Fruit fly (Drosophila melanogaster) whole organism, embryonic: ENCODE measurements around the gene CG43078.

ENCODE experiments used
- Adf1 ChIP-seq: fragments of 200-800 bp; sonication (Bioruptor generic); IDR thresholded peaks from 2 replicates; pipeline ENCODE4 v1.3.6; 2022; ENCODE audit warnings: missing biosample characterization, missing genetic modification characterization
- Bteb2 ChIP-seq: fragments of 200-800 bp; sonication (Bioruptor generic); optimal IDR thresholded peaks from 2 replicates; lab custom pipeline; 2016; ENCODE audit warnings: missing biosample characterization, missing genetic modification characterization
- CG10543 ChIP-seq: fragments of 200-800 bp; sonication (Bioruptor generic); optimal IDR thresholded peaks from 3 replicates; lab custom pipeline; 2017; ENCODE audit warnings: missing biosample characterization, mild to moderate bottlenecking, missing genetic modification characterization, moderate library complexity
- CG11504 ChIP-seq: fragments of 200-800 bp; sonication (Bioruptor generic); optimal IDR thresholded peaks from 3 replicates; lab custom pipeline; 2019; ENCODE audit warnings: missing biosample characterization, mild to moderate bottlenecking, missing genetic modification characterization, moderate library complexity
- CG12219 ChIP-seq: fragments of 200-800 bp; sonication (Bioruptor generic); optimal IDR thresholded peaks from 3 replicates; lab custom pipeline; 2018; ENCODE audit warnings: missing biosample characterization, mild to moderate bottlenecking, missing genetic modification characterization
- CG14965 ChIP-seq: fragments of 200-800 bp; sonication (Bioruptor generic); optimal IDR thresholded peaks from 2 replicates; lab custom pipeline; 2016; ENCODE audit warnings: missing biosample characterization, missing genetic modification characterization, borderline replicate concordance
- CG1647 ChIP-seq: fragments of 200-800 bp; sonication (Bioruptor generic); optimal IDR thresholded peaks from 3 replicates; lab custom pipeline; 2016; ENCODE audit warnings: missing biosample characterization, missing genetic modification characterization
- CG17186 ChIP-seq: fragments of 200-800 bp; sonication (Bioruptor generic); optimal IDR thresholded peaks from 3 replicates; lab custom pipeline; 2017; ENCODE audit warnings: missing biosample characterization, missing genetic modification reagents, missing genetic modification characterization
- CG17612 ChIP-seq: fragments of 200-800 bp; sonication (Bioruptor generic); IDR thresholded peaks from 2 replicates; pipeline ENCODE4 v1.3.6; 2022; ENCODE audit warnings: missing biosample characterization, missing genetic modification characterization
- CG18764 ChIP-seq: fragments of 200-800 bp; sonication (Bioruptor generic); optimal IDR thresholded peaks from 3 replicates; lab custom pipeline; 2016; ENCODE audit warnings: missing biosample characterization, missing genetic modification characterization
- CG3065 ChIP-seq: fragments of 200-800 bp; sonication (Bioruptor generic); optimal IDR thresholded peaks from 2 replicates; lab custom pipeline; 2016; ENCODE audit warnings: missing biosample characterization, missing genetic modification characterization
- CG31365 ChIP-seq: fragments of 200-800 bp; sonication (Bioruptor generic); optimal IDR thresholded peaks from 2 replicates; lab custom pipeline; 2018; ENCODE audit warnings: missing biosample characterization, mild to moderate bottlenecking, missing genetic modification characterization
- CG3163 ChIP-seq: fragments of 200-800 bp; sonication (Bioruptor generic); optimal IDR thresholded peaks from 3 replicates; lab custom pipeline; 2016; ENCODE audit warnings: missing biosample characterization, missing genetic modification characterization
- CG34376 ChIP-seq: fragments of 200-800 bp; sonication (Bioruptor generic); optimal IDR thresholded peaks from 2 replicates; lab custom pipeline; 2018; ENCODE audit warnings: missing biosample characterization, mild to moderate bottlenecking, missing genetic modification characterization
- CG3847 ChIP-seq: fragments of 200-800 bp; sonication (Bioruptor generic); IDR thresholded peaks from 2 replicates; pipeline ENCODE4 v1.3.6; 2022; ENCODE audit warnings: missing biosample characterization, missing genetic modification characterization
- CG4820 ChIP-seq: fragments of 200-800 bp; sonication (Bioruptor generic); optimal IDR thresholded peaks from 3 replicates; lab custom pipeline; 2016; ENCODE audit warnings: missing biosample characterization, missing genetic modification characterization
- CG6272 ChIP-seq: fragments of 200-800 bp; sonication (Bioruptor generic); IDR thresholded peaks from 2 replicates; pipeline ENCODE4 v1.3.6; 2022; ENCODE audit warnings: missing biosample characterization, missing genetic modification characterization
- CG7372 ChIP-seq: fragments of 200-800 bp; sonication (Bioruptor generic); IDR thresholded peaks from 2 replicates; pipeline ENCODE4 v1.3.6; 2022; ENCODE audit warnings: missing biosample characterization, missing genetic modification characterization
- CG9609 ChIP-seq: fragments of 200-800 bp; sonication (Bioruptor generic); optimal IDR thresholded peaks from 3 replicates; lab custom pipeline; 2016; ENCODE audit warnings: missing biosample characterization, missing genetic modification characterization
- Deaf1 ChIP-seq: fragments of 200-800 bp; optimal IDR thresholded peaks from 3 replicates; lab custom pipeline; 2019; ENCODE audit warnings: missing biosample characterization, mild to moderate bottlenecking, missing genetic modification characterization, moderate library complexity
- Dek ChIP-seq: fragments of 200-800 bp; sonication (Bioruptor generic); optimal IDR thresholded peaks from 3 replicates; lab custom pipeline; 2019; ENCODE audit warnings: missing biosample characterization, mild to moderate bottlenecking, missing genetic modification characterization, moderate library complexity
- Ets65A ChIP-seq: fragments of 200-800 bp; sonication (Bioruptor generic); peaks from one replicate; lab custom pipeline; 2016; ENCODE audit warnings: missing biosample characterization, missing genetic modification characterization
- HmgD ChIP-seq: fragments of 200-800 bp; sonication (Bioruptor generic); optimal IDR thresholded peaks from 3 replicates; lab custom pipeline; 2016; ENCODE audit warnings: missing biosample characterization, missing genetic modification characterization
- Hmx ChIP-seq: fragments of 200-800 bp; sonication (Bioruptor generic); optimal IDR thresholded peaks from 2 replicates; lab custom pipeline; 2016; ENCODE audit warnings: missing biosample characterization, missing genetic modification characterization
- Med ChIP-seq: fragments of 200-800 bp; sonication (Bioruptor generic); peaks from one replicate; lab custom pipeline; 2016; ENCODE audit warnings: missing biosample characterization, missing genetic modification characterization, mild to moderate bottlenecking, inconsistent platforms, moderate library complexity
- Nf-YA ChIP-seq: fragments of 200-800 bp; sonication (Bioruptor generic); IDR thresholded peaks from 2 replicates; pipeline ENCODE4 v1.3.6; 2022; ENCODE audit warnings: missing biosample characterization, missing genetic modification characterization
- NfI ChIP-seq: fragments of 200-800 bp; sonication (Bioruptor generic); optimal IDR thresholded peaks from 3 replicates; lab custom pipeline; 2018; ENCODE audit warnings: missing biosample characterization, mild to moderate bottlenecking, missing genetic modification characterization, moderate library complexity
- Ptx1 ChIP-seq: fragments of 200-800 bp; sonication (Bioruptor generic); IDR thresholded peaks from 2 replicates; pipeline ENCODE4 v1.3.6; 2022; ENCODE audit warnings: missing biosample characterization, missing genetic modification characterization
- ab ChIP-seq: fragments of 200-800 bp; sonication (Bioruptor generic); optimal IDR thresholded peaks from 2 replicates; lab custom pipeline; 2016; ENCODE audit warnings: missing biosample characterization, missing genetic modification characterization
- bcd ChIP-seq: fragments of 200-800 bp; sonication (Bioruptor generic); optimal IDR thresholded peaks from 2 replicates; lab custom pipeline; 2017; ENCODE audit warnings: missing biosample characterization, mild to moderate bottlenecking, missing genetic modification characterization
- cas ChIP-seq: fragments of 200-800 bp; sonication (Bioruptor generic); IDR thresholded peaks from 2 replicates; pipeline ENCODE4 v1.3.6; 2022; ENCODE audit warnings: missing biosample characterization, missing genetic modification characterization
- chinmo ChIP-seq: fragments of 200-800 bp; sonication (Bioruptor generic); IDR thresholded peaks from 4 replicates; pipeline ENCODE4 v1.3.6; 2022; ENCODE audit warnings: missing biosample characterization, missing genetic modification characterization; ENCODE audit not compliant: partially characterized antibody
- dm ChIP-seq: fragments of 200-800 bp; sonication (Bioruptor generic); optimal IDR thresholded peaks from 3 replicates; lab custom pipeline; 2016; ENCODE audit warnings: missing biosample characterization, missing genetic modification characterization
- exex ChIP-seq: fragments of 200-800 bp; sonication (Bioruptor generic); optimal IDR thresholded peaks from 4 replicates; lab custom pipeline; 2018; ENCODE audit warnings: missing biosample characterization, mild to moderate bottlenecking, missing genetic modification characterization, moderate library complexity
- fru ChIP-seq: fragments of >200 bp; optimal IDR thresholded peaks from 2 replicates; lab custom pipeline; 2017
- ftz-f1 ChIP-seq: fragments of 200-800 bp; sonication (Bioruptor generic); optimal IDR thresholded peaks from 2 replicates; lab custom pipeline; 2016; ENCODE audit warnings: missing biosample characterization, missing genetic modification characterization
- her ChIP-seq: fragments of 200-800 bp; sonication (Bioruptor generic); optimal IDR thresholded peaks from 2 replicates; lab custom pipeline; 2016; ENCODE audit warnings: missing biosample characterization, missing genetic modification characterization
- hkb ChIP-seq, 2 experiments: fragments of 200-800 bp in 1 of 2; fragments of >200 bp in 1 of 2; sonication (Bioruptor generic) in 1 of 2; IDR thresholded peaks in 1 of 2; optimal IDR thresholded peaks in 1 of 2; 2 replicates each; pipeline versions ENCODE4 v1.3.6 to Lab custom; 2017 to 2022; ENCODE audit warnings: missing biosample characterization in 1 of 2, missing genetic modification characterization in 1 of 2
- hth ChIP-seq: fragments of >200 bp; optimal IDR thresholded peaks from 2 replicates; lab custom pipeline; 2017; ENCODE audit warnings: inconsistent platforms
- kah ChIP-seq: fragments of 200-800 bp; sonication (Bioruptor generic); optimal IDR thresholded peaks from 2 replicates; lab custom pipeline; 2018; ENCODE audit warnings: missing biosample characterization, mild to moderate bottlenecking, missing genetic modification characterization
- knrl ChIP-seq: fragments of 200-800 bp; sonication (Bioruptor generic); IDR thresholded peaks from 3 replicates; pipeline ENCODE4 v1.3.6; 2022; ENCODE audit warnings: missing biosample characterization, missing genetic modification characterization; ENCODE audit not compliant: partially characterized antibody
- pan ChIP-seq, 4 experiments: fragments of >200 bp in 3 of 4; fragments of 200-800 bp in 1 of 4; sonication (Bioruptor generic) in 1 of 4; optimal IDR thresholded peaks in 3 of 4; IDR thresholded peaks in 1 of 4; 2 replicates each; pipeline versions ENCODE4 v1.3.6 to Lab custom; 2017 to 2022; ENCODE audit warnings: missing biosample characterization in 2 of 4, missing genetic modification characterization in 2 of 4, mixed read lengths in 1 of 4
- schlank ChIP-seq: fragments of 200-800 bp; sonication (Bioruptor generic); optimal IDR thresholded peaks from 2 replicates; lab custom pipeline; 2018; ENCODE audit warnings: missing biosample characterization, mild to moderate bottlenecking, missing genetic modification characterization
- sens ChIP-seq: fragments of 200-800 bp; sonication (Bioruptor generic); peaks from one replicate; lab custom pipeline; 2016; ENCODE audit warnings: missing biosample characterization, missing genetic modification characterization
- slou ChIP-seq: fragments of 200-800 bp; sonication (Bioruptor generic); optimal IDR thresholded peaks from 3 replicates; lab custom pipeline; 2016; ENCODE audit warnings: missing biosample characterization, missing genetic modification characterization
- so ChIP-seq: fragments of 200-800 bp; sonication (Bioruptor generic); IDR thresholded peaks from 3 replicates; pipeline ENCODE4 v1.3.6; 2022; ENCODE audit warnings: missing biosample characterization, missing genetic modification characterization
- sr ChIP-seq: fragments of 200-800 bp; sonication (Bioruptor generic); IDR thresholded peaks from 3 replicates; pipeline ENCODE4 v1.3.6; 2022; ENCODE audit warnings: missing biosample characterization, missing genetic modification characterization
- tna ChIP-seq: fragments of 200-800 bp; sonication (Bioruptor generic); IDR thresholded peaks from 2 replicates; pipeline ENCODE4 v1.3.6; 2022; ENCODE audit warnings: missing biosample characterization, missing genetic modification characterization; ENCODE audit not compliant: partially characterized antibody

CG43078 gene

dm6 chr3L:8580780-8581179, 4.2 kb downstream of the CG43078 start (continued):
- TF ChIP-seq exex (peak; percentile 61), tna (no peak), hth (lab: Kevin White, UChicago) (no peak), dm (no peak), CG34376 (GFP tag; lab: Kevin White, UChicago) (peak; percentile 23), knrl (no peak), sr (GFP tag; lab: Robert Waterston, UW) (no peak), Med (GFP tag; lab: Kevin White, UChicago) (no peak), CG31365 (tag; lab: Kevin White, UChicago) (no peak), Bteb2 (GFP tag; lab: Kevin White, UChicago) (no peak), ab (GFP tag; lab: Kevin White, UChicago) (no peak), Ets65A (GFP tag; lab: Kevin White, UChicago) (peak; percentile 21), CG3163 (GFP tag; lab: Kevin White, UChicago) (no peak), CG3065 (no peak), CG9609 (GFP tag; lab: Kevin White, UChicago) (no peak), ftz-f1 (no peak)
- TF ChIP-seq, all 482 proteins: peak for 8

- TF ChIP-seq pan (optimal IDR thresholded peaks at IDR 0.05; lab: Kevin White, UChicago): no peak
- TF ChIP-seq pan (GFP tag; optimal IDR thresholded peaks at IDR 0.05 in 1 of 2, IDR thresholded peaks at IDR 0.05 in 1 of 2): peak in 1 of 2 experiments; percentile 5
- no peak for TF ChIP-seq Ets65A (GFP tag; lab: Kevin White, UChicago)
- TF ChIP-seq CG10543 (GFP tag; lab: Kevin White, UChicago): peak; percentile 23
- TF ChIP-seq sr (GFP tag; lab: Robert Waterston, UW): peak; percentile 88; the same call in 2 of the 3 replicates
- TF ChIP-seq CG6272: no peak
- TF ChIP-seq CG7372: peak; percentile 54; the same call in 1 of the 2 replicates
- no peak for TF ChIP-seq CG3847
- TF ChIP-seq Med (GFP tag; lab: Kevin White, UChicago): peak; percentile 39
- no peak for TF ChIP-seq fru (lab: Kevin White, UChicago)
- peak; percentile 76 for TF ChIP-seq Deaf1 (tag; lab: Kevin White, UChicago)
- peak; percentile 12; the same call in 1 of the 2 replicates for TF ChIP-seq Adf1 (GFP tag; lab: Robert Waterston, UW)
- TF ChIP-seq Dek (tag; lab: Kevin White, UChicago): no peak
- no peak for TF ChIP-seq hkb (optimal IDR thresholded peaks at IDR 0.05; lab: Kevin White, UChicago)
- 0 out of 2 replicates have a peak, but pooled peaks have one; percentile 27 for TF ChIP-seq hkb (GFP tag; IDR thresholded peaks at IDR 0.05; lab: Robert Waterston, UW)
- no peak for TF ChIP-seq Hmx (GFP tag; lab: Kevin White, UChicago)
- peak; percentile 48 for TF ChIP-seq CG11504
- 0 out of 4 replicates have a peak, but pooled peaks have one; percentile 59 for TF ChIP-seq chinmo (GFP tag; lab: Robert Waterston, UW)
Observed at dm6 chr3L:8582105-8582707, 5.6 kb downstream of the CG43078 start.

- no peak for TF ChIP-seq HmgD (GFP tag; lab: Kevin White, UChicago)
- TF ChIP-seq cas (GFP tag; lab: Robert Waterston, UW): no peak
- TF ChIP-seq CG17186 (GFP tag; lab: Kevin White, UChicago): no peak
- TF ChIP-seq CG4820 (GFP tag; lab: Kevin White, UChicago): no peak
- TF ChIP-seq sens (GFP tag; lab: Kevin White, UChicago): peak; percentile 76
- no peak for TF ChIP-seq Nf-YA (GFP tag; lab: Robert Waterston, UW)
- TF ChIP-seq CG1647 (GFP tag; lab: Kevin White, UChicago): peak; percentile 39
- TF ChIP-seq CG14965 (GFP tag; lab: Kevin White, UChicago): peak; percentile 24
- peak; percentile 57 for TF ChIP-seq schlank (tag; lab: Kevin White, UChicago)
- TF ChIP-seq Ptx1 (GFP tag; lab: Robert Waterston, UW): no peak
- peak; percentile 13 for TF ChIP-seq kah (GFP tag; lab: Kevin White, UChicago)
- TF ChIP-seq so: no peak
- peak; percentile 20 for TF ChIP-seq bcd
- peak; percentile 26 for TF ChIP-seq CG18764 (GFP tag; lab: Kevin White, UChicago)
- no peak for TF ChIP-seq hkb (optimal IDR thresholded peaks at IDR 0.05; lab: Kevin White, UChicago)
- peak; percentile 68 for TF ChIP-seq hkb (GFP tag; IDR thresholded peaks at IDR 0.05; lab: Robert Waterston, UW)
- no peak for TF ChIP-seq CG9609 (GFP tag; lab: Kevin White, UChicago)
- peak; percentile 31 for TF ChIP-seq CG12219
- TF ChIP-seq CG17612: no peak
- no peak for TF ChIP-seq NfI
- peak; percentile 46 for TF ChIP-seq her
- TF ChIP-seq slou (GFP tag; lab: Kevin White, UChicago): no peak
Observed at dm6 chr3L:8584086-8584485, 7.5 kb downstream of the CG43078 start.
